Fruit fly (Drosophila melanogaster) whole organism, pupa: ENCODE data around the gene Snmp2.

Source experiments
- CG12605 ChIP-seq: fragments of 200-800 bp; sonication (Bioruptor generic); IDR thresholded peaks from 2 replicates; pipeline ENCODE4 v1.3.6; 2022; ENCODE audit warnings: missing biosample characterization, missing genetic modification characterization
- CG13204 ChIP-seq: fragments of 200-800 bp; sonication (Bioruptor generic); optimal IDR thresholded peaks from 2 replicates; lab custom pipeline; 2018; ENCODE audit warnings: missing biosample characterization, mild to moderate bottlenecking, missing genetic modification characterization, moderate library complexity
- CG14655 ChIP-seq: fragments of 200-800 bp; sonication (Bioruptor generic); optimal IDR thresholded peaks from 3 replicates; lab custom pipeline; 2017; ENCODE audit warnings: mild to moderate bottlenecking, missing biosample characterization, missing genetic modification reagents, missing genetic modification characterization
- CG32121 ChIP-seq: fragments of 200-800 bp; sonication (Bioruptor generic); IDR thresholded peaks from 2 replicates; pipeline ENCODE4 v1.3.6; 2022; ENCODE audit warnings: missing biosample characterization, missing genetic modification characterization
- CG34367 ChIP-seq: fragments of 200-800 bp; sonication (Bioruptor generic); optimal IDR thresholded peaks from 2 replicates; lab custom pipeline; 2018; ENCODE audit warnings: missing biosample characterization, mild to moderate bottlenecking, missing genetic modification characterization
- CG8159 ChIP-seq: fragments of 200-800 bp; sonication (Bioruptor generic); optimal IDR thresholded peaks from 3 replicates; lab custom pipeline; 2018; ENCODE audit warnings: missing biosample characterization, mild to moderate bottlenecking, missing genetic modification characterization, moderate library complexity
- CG9948 ChIP-seq: fragments of 200-800 bp; sonication (Bioruptor generic); optimal IDR thresholded peaks from 2 replicates; lab custom pipeline; 2018; ENCODE audit warnings: missing biosample characterization, mild to moderate bottlenecking, missing genetic modification characterization, moderate library complexity
- D1 ChIP-seq: fragments of 200-800 bp; sonication (Bioruptor generic); optimal IDR thresholded peaks from 2 replicates; lab custom pipeline; 2018; ENCODE audit warnings: missing biosample characterization, mild to moderate bottlenecking, missing genetic modification characterization, moderate library complexity
- Pif1A ChIP-seq: fragments of 200-800 bp; sonication (Bioruptor generic); optimal IDR thresholded peaks from 3 replicates; lab custom pipeline; 2016; ENCODE audit warnings: missing biosample characterization, missing genetic modification characterization
- Pif1B ChIP-seq: fragments of 200-800 bp; sonication (Bioruptor generic); optimal IDR thresholded peaks from 3 replicates; lab custom pipeline; 2016; ENCODE audit warnings: missing biosample characterization, missing genetic modification characterization
- Snoo ChIP-seq: fragments of 200-800 bp; sonication (Bioruptor generic); optimal IDR thresholded peaks from 3 replicates; lab custom pipeline; 2017; ENCODE audit warnings: missing biosample characterization, mild to moderate bottlenecking, missing genetic modification characterization, inconsistent platforms
- rn ChIP-seq: fragments of 200-800 bp; sonication (Bioruptor generic); IDR thresholded peaks from 2 replicates; pipeline ENCODE4 v1.3.6; 2022; ENCODE audit warnings: missing biosample characterization, missing genetic modification characterization

DNA sequence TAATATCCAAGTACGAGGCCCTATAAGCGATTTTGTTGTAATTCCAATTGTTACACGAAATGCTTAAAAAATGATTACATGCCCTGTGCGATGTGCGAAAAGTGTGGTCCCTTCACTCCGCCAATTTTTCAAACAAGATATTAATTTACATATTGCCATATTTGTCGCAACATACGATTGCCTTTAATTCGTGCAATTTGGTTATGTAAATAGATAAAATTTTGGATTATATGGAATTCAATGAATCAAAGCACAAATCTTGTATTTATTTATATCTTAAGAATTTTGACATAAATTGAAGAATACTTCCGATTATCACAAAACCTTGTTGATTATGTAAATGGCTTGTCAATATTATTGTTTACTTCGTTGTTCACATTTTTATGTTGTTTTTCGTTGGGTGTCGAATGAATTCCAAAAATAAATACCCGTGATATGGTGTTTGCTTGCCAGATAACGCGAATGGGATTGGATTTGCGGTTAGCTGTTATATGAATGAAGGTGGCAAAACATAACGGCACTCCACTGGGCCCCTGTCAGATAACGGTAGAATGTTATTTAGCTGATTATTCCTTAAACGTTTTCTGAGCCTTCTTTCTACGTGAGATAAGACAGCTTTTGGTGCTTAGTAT, 39.3 kb upstream of the Snmp2 start:
- TF ChIP-seq CG14655 (GFP tag; lab: Kevin White, UChicago) (no peak), Snoo (tag; lab: Kevin White, UChicago) (peak; percentile 9), D1 (tag; lab: Kevin White, UChicago) (no peak), CG32121 (GFP tag; lab: Robert Waterston, UW) (no peak), CG8159 (no peak), CG13204 (GFP tag; lab: Kevin White, UChicago) (no peak), rn (no peak), CG12605 (GFP tag; lab: Robert Waterston, UW) (no peak), Pif1B (GFP tag; lab: Kevin White, UChicago) (no peak), CG34367 (tag; lab: Kevin White, UChicago) (no peak), CG9948 (tag; lab: Kevin White, UChicago) (no peak), Pif1A (GFP tag; lab: Kevin White, UChicago) (no peak)
